Worm (Caenorhabditis elegans) whole organism, L2 larva: ENCODE data around the gene F46H5.4.

ENCODE experiments used
- ceh-82 ChIP-seq: fragments of 150-350 bp; optimal IDR thresholded peaks from 2 replicates; lab custom pipeline; 2014; ENCODE audit warnings: missing biosample characterization, missing genetic modification characterization
- unc-62 ChIP-seq: fragments of 150-350 bp; optimal IDR thresholded peaks from 2 replicates; lab custom pipeline; 2014; ENCODE audit warnings: missing biosample characterization, missing genetic modification reagents, missing genetic modification characterization

- no peak for TF ChIP-seq ceh-82 (tag; lab: Kevin White, UChicago)
- TF ChIP-seq unc-62 = no peak
These were observed 25.4 kb upstream of the F46H5.4 start, which contains the start of gene unc-10 for ce11 chrX:7279671-7280389.
